Worm (Caenorhabditis elegans) whole organism, late embryonic: Measurements from ENCODE around the gene glo-4.

Experiments
- ama-1 ChIP-seq: fragments of 150-350 bp; optimal IDR thresholded peaks from 2 replicates; lab custom pipeline; 2014
- ceh-2 ChIP-seq: sonication (generic microtip); optimal IDR thresholded peaks from 2 replicates; lab custom pipeline; 2016; ENCODE audit warnings: missing genotype, missing genetic modification characterization, missing compliant biosample characterization
- ceh-24 ChIP-seq: sonication (generic microtip); optimal IDR thresholded peaks from 2 replicates; lab custom pipeline; 2016; ENCODE audit warnings: mild to moderate bottlenecking, missing genetic modification characterization, missing compliant biosample characterization
- hlh-15 ChIP-seq: sonication (generic microtip); optimal IDR thresholded peaks from 2 replicates; lab custom pipeline; 2016; ENCODE audit warnings: missing genetic modification characterization, missing compliant biosample characterization
- nfya-1 ChIP-seq: sonication (generic microtip); optimal IDR thresholded peaks from 2 replicates; lab custom pipeline; 2017; ENCODE audit warnings: missing genetic modification characterization, mild to moderate bottlenecking, missing compliant biosample characterization, antibody characterized with exemption, moderate library complexity
- pha-4 ChIP-seq: fragments of 150-350 bp; optimal IDR thresholded peaks from 2 replicates; lab custom pipeline; 2018; ENCODE audit warnings: missing biosample characterization, missing genetic modification reagents, missing genetic modification characterization
- pqm-1 ChIP-seq: sonication (generic microtip); optimal IDR thresholded peaks from 2 replicates; lab custom pipeline; 2016; ENCODE audit warnings: missing genetic modification characterization, missing compliant biosample characterization
- tbx-2 ChIP-seq: sonication (generic microtip); optimal IDR thresholded peaks from 2 replicates; lab custom pipeline; 2016; ENCODE audit warnings: missing genetic modification characterization, missing compliant biosample characterization

DNA sequence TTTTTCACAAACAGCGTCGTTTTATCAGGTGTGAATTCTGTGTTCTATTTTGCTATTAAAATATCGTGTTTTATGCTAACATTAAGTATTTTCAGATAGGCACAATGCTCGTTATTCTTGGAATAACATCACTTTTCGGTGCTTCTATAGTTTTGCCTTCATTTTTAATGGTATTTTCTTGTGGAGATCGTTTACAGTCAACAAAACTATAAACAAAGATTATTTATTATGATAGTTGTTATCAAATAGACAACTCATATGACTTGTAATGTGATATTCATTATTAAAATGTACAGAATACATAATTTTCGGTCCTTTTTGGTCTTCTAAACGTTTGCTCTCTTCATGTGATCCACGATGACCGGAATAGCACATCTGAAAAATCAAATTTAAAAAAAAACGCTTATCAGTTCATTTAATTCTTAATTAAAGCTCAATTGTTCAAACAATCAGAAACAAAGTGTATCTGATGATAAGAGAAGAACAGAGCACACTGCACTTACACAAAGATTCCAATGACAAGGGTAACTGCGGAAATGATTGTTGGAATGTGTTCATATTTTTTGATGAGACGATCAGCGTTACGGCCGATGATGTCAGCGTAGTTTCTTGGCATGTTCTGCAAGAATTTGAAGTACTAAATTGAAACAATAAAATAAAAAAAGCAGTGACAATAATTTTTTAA, 11.1 kb upstream of the glo-4 start, which contains the start of gene F07C3.9:
- no peak for TF ChIP-seq pqm-1 (tag; lab: Kevin White, UChicago)
- TF ChIP-seq pha-4 (tag; lab: Kevin White, UChicago): no peak
- TF ChIP-seq nfya-1 (tag; lab: Kevin White, UChicago): no peak
- TF ChIP-seq tbx-2 (tag; lab: Kevin White, UChicago): no peak
- no peak for TF ChIP-seq ceh-2 (tag; lab: Kevin White, UChicago)
- TF ChIP-seq ceh-24: no peak
- TF ChIP-seq ama-1 (lab: Kevin White, UChicago): no peak
- TF ChIP-seq hlh-15 (tag; lab: Kevin White, UChicago): no peak
